Worm (Caenorhabditis elegans) whole organism, L2 larva: ENCODE data around the gene T10B9.9.

Experiments
- C34F6.9 ChIP-seq: fragments of 150-350 bp; optimal IDR thresholded peaks from 2 replicates; lab custom pipeline; 2014; ENCODE audit warnings: missing biosample characterization, missing genetic modification characterization
- F13H6.1 ChIP-seq: sonication (generic microtip); optimal IDR thresholded peaks from 2 replicates; lab custom pipeline; 2016; ENCODE audit warnings: missing genetic modification characterization, missing compliant biosample characterization
- R02D3.7 ChIP-seq: fragments of 150-350 bp; optimal IDR thresholded peaks from 2 replicates; lab custom pipeline; 2014; ENCODE audit warnings: missing biosample characterization, missing genetic modification characterization
- Y55F3AM.14 ChIP-seq: fragments of 200-800 bp; sonication (Bioruptor generic); optimal IDR thresholded peaks from 2 replicates; lab custom pipeline; 2018; ENCODE audit warnings: mild to moderate bottlenecking, missing genetic modification characterization, missing compliant biosample characterization
- ZK546.5 ChIP-seq: sonication (generic microtip); optimal IDR thresholded peaks from 2 replicates; lab custom pipeline; 2017; ENCODE audit warnings: missing biosample characterization, missing genetic modification characterization
- alr-1 ChIP-seq: fragments of 150-350 bp; optimal IDR thresholded peaks from 2 replicates; lab custom pipeline; 2014; ENCODE audit warnings: missing biosample characterization, missing genetic modification characterization
- aly-2 ChIP-seq: fragments of 150-350 bp; optimal IDR thresholded peaks from 2 replicates; lab custom pipeline; 2014; ENCODE audit warnings: missing biosample characterization, missing genetic modification characterization
- ama-1 ChIP-seq: fragments of 150-350 bp; optimal IDR thresholded peaks from 2 replicates; lab custom pipeline; 2018; ENCODE audit warnings: inconsistent platforms
- ceh-16 ChIP-seq: fragments of 150-350 bp; optimal IDR thresholded peaks from 2 replicates; lab custom pipeline; 2014; ENCODE audit warnings: missing biosample characterization, missing genetic modification characterization
- ceh-82 ChIP-seq: fragments of 150-350 bp; optimal IDR thresholded peaks from 2 replicates; lab custom pipeline; 2014; ENCODE audit warnings: missing biosample characterization, missing genetic modification characterization
- crh-2 ChIP-seq: sonication (generic microtip); optimal IDR thresholded peaks from 2 replicates; lab custom pipeline; 2017; ENCODE audit warnings: missing biosample characterization, missing genetic modification characterization
- dmd-4 ChIP-seq: sonication (generic microtip); optimal IDR thresholded peaks from 2 replicates; lab custom pipeline; 2017; ENCODE audit warnings: missing biosample characterization, missing genetic modification characterization
- egl-27 ChIP-seq: sonication (generic microtip); optimal IDR thresholded peaks from 3 replicates; lab custom pipeline; 2017; ENCODE audit warnings: missing biosample characterization, missing genetic modification reagents, missing genetic modification characterization
- elt-1 ChIP-seq: fragments of 150-350 bp; optimal IDR thresholded peaks from 2 replicates; lab custom pipeline; 2014; ENCODE audit warnings: missing biosample characterization, missing genetic modification characterization
- elt-3 ChIP-seq: sonication (generic microtip); optimal IDR thresholded peaks from 2 replicates; lab custom pipeline; 2017; ENCODE audit warnings: missing biosample characterization, missing genetic modification characterization
- fos-1 ChIP-seq: fragments of 150-350 bp; optimal IDR thresholded peaks from 2 replicates; lab custom pipeline; 2014; ENCODE audit warnings: missing biosample characterization, missing genetic modification characterization
- gmeb-1 ChIP-seq: fragments of 150-350 bp; optimal IDR thresholded peaks from 2 replicates; lab custom pipeline; 2014; ENCODE audit warnings: missing biosample characterization, missing genetic modification characterization
- lin-11 ChIP-seq: fragments of 150-350 bp; sonication (generic microtip); optimal IDR thresholded peaks from 2 replicates; lab custom pipeline; 2014; ENCODE audit warnings: missing biosample characterization, missing genetic modification characterization, inconsistent platforms, mixed read lengths
- lin-13 ChIP-seq: fragments of 150-350 bp; optimal IDR thresholded peaks from 2 replicates; lab custom pipeline; 2014; ENCODE audit warnings: missing biosample characterization, missing genetic modification reagents, missing genetic modification characterization
- lin-39 ChIP-seq: fragments of 150-350 bp; optimal IDR thresholded peaks from 2 replicates; lab custom pipeline; 2014; ENCODE audit warnings: missing biosample characterization, missing genetic modification reagents, missing genetic modification characterization
- lsy-2 ChIP-seq, 2 experiments: fragments of 150-350 bp in 1 of 2; sonication (generic microtip) in 1 of 2; optimal IDR thresholded peaks; 2 replicates each; lab custom pipeline; 2014 to 2017; ENCODE audit warnings: missing biosample characterization in 2 of 2, missing genetic modification characterization in 2 of 2
- mab-5 ChIP-seq: fragments of 150-350 bp; optimal IDR thresholded peaks from 2 replicates; lab custom pipeline; 2014; ENCODE audit warnings: missing biosample characterization, missing genetic modification characterization
- mbf-1 ChIP-seq: sonication (generic microtip); optimal IDR thresholded peaks from 2 replicates; lab custom pipeline; 2017; ENCODE audit warnings: missing biosample characterization, missing genetic modification characterization
- mdl-1 ChIP-seq, 2 experiments: fragments of 150-350 bp in 1 of 2; sonication (generic microtip) in 1 of 2; optimal IDR thresholded peaks; 2 replicates each; lab custom pipeline; 2017; ENCODE audit warnings: missing biosample characterization in 2 of 2, missing genetic modification characterization in 2 of 2
- nhr-11 ChIP-seq: fragments of 150-350 bp; optimal IDR thresholded peaks from 2 replicates; lab custom pipeline; 2014; ENCODE audit warnings: missing biosample characterization, missing genetic modification characterization
- nhr-12 ChIP-seq: fragments of 150-350 bp; optimal IDR thresholded peaks from 2 replicates; lab custom pipeline; 2014; ENCODE audit warnings: missing biosample characterization, missing genetic modification characterization
- nhr-129 ChIP-seq: fragments of 150-350 bp; optimal IDR thresholded peaks from 2 replicates; lab custom pipeline; 2014; ENCODE audit warnings: missing biosample characterization, missing genetic modification characterization
- nhr-21 ChIP-seq: fragments of 150-350 bp; optimal IDR thresholded peaks from 2 replicates; lab custom pipeline; 2014; ENCODE audit warnings: missing biosample characterization, missing genetic modification characterization
- nhr-23 ChIP-seq: fragments of 150-350 bp; optimal IDR thresholded peaks from 2 replicates; lab custom pipeline; 2014; ENCODE audit warnings: missing biosample characterization, missing genetic modification reagents, missing genetic modification characterization
- nhr-237 ChIP-seq: fragments of 150-350 bp; optimal IDR thresholded peaks from 2 replicates; lab custom pipeline; 2014; ENCODE audit warnings: missing biosample characterization, missing genetic modification characterization
- nhr-25 ChIP-seq: fragments of 150-350 bp; sonication (generic microtip); optimal IDR thresholded peaks from 3 replicates; lab custom pipeline; 2014; ENCODE audit warnings: missing biosample characterization, missing genetic modification characterization
- nhr-6 ChIP-seq: fragments of 150-350 bp; optimal IDR thresholded peaks from 2 replicates; lab custom pipeline; 2014; ENCODE audit warnings: missing biosample characterization, missing genetic modification characterization
- nhr-77 ChIP-seq: fragments of 150-350 bp; optimal IDR thresholded peaks from 2 replicates; lab custom pipeline; 2014; ENCODE audit warnings: missing biosample characterization, missing genetic modification characterization
- peb-1 ChIP-seq: fragments of 150-350 bp; optimal IDR thresholded peaks from 2 replicates; lab custom pipeline; 2014; ENCODE audit warnings: missing biosample characterization, missing genetic modification characterization
- sem-4 ChIP-seq: fragments of 150-350 bp; optimal IDR thresholded peaks from 2 replicates; lab custom pipeline; 2014; ENCODE audit warnings: missing biosample characterization, missing genetic modification reagents, missing genetic modification characterization
- skn-1 ChIP-seq: sonication (generic microtip); optimal IDR thresholded peaks from 2 replicates; lab custom pipeline; 2017; ENCODE audit warnings: missing biosample characterization, missing genetic modification characterization
- sma-3 ChIP-seq: sonication (generic microtip); optimal IDR thresholded peaks from 2 replicates; lab custom pipeline; 2016; ENCODE audit warnings: missing genetic modification reagents, missing genetic modification characterization, missing compliant biosample characterization
- sma-9 ChIP-seq, 2 experiments: fragments of 150-350 bp in 1 of 2; sonication (generic microtip) in 1 of 2; optimal IDR thresholded peaks; 2 replicates each; lab custom pipeline; 2014 to 2016; ENCODE audit warnings: missing genetic modification characterization in 2 of 2, mild to moderate bottlenecking in 1 of 2, missing biosample characterization in 1 of 2, missing compliant biosample characterization in 1 of 2, missing genetic modification reagents in 1 of 2, moderate library complexity in 1 of 2
- snpc-4 ChIP-seq: fragments of 150-350 bp; optimal IDR thresholded peaks from 2 replicates; lab custom pipeline; 2014; ENCODE audit warnings: missing biosample characterization, missing genetic modification characterization
- unc-39 ChIP-seq: fragments of 150-350 bp; optimal IDR thresholded peaks from 2 replicates; lab custom pipeline; 2014; ENCODE audit warnings: missing biosample characterization, missing genetic modification characterization
- unc-55 ChIP-seq: fragments of 150-350 bp; sonication (generic microtip); optimal IDR thresholded peaks from 3 replicates; lab custom pipeline; 2014; ENCODE audit warnings: missing biosample characterization, missing genetic modification reagents, missing genetic modification characterization
- zag-1 ChIP-seq: fragments of 150-350 bp; optimal IDR thresholded peaks from 2 replicates; lab custom pipeline; 2014; ENCODE audit warnings: missing biosample characterization, missing genetic modification characterization
- ztf-11 ChIP-seq: sonication (generic microtip); optimal IDR thresholded peaks from 2 replicates; lab custom pipeline; 2017; ENCODE audit warnings: missing biosample characterization, missing genetic modification characterization
- ztf-4 ChIP-seq: fragments of 150-350 bp; optimal IDR thresholded peaks from 2 replicates; lab custom pipeline; 2014; ENCODE audit warnings: missing biosample characterization, missing genetic modification characterization

T10B9.9 gene

ce11 chrII:9774653-9775052 is 1.0 kb downstream of the T10B9.9 start:
- TF ChIP-seq lin-13 (GFP tag; lab: Kevin White, UChicago) (peak; percentile 52), snpc-4 (tag; lab: Kevin White, UChicago) (peak; percentile 29), Y55F3AM.14 (GFP tag; lab: Kevin White, UChicago) (peak; percentile 60), sma-9 (GFP tag; optimal IDR thresholded peaks at IDR 0.05; lab: Kevin White, UChicago) (peak; percentile 74), sma-9 (tag; optimal IDR thresholded peaks at IDR 0.05; lab: Kevin White, UChicago) (no peak), alr-1 (tag; lab: Kevin White, UChicago) (no peak), mdl-1 (tag; optimal IDR thresholded peaks at IDR 0.05; lab: Kevin White, UChicago) (no peak), sma-3 (GFP tag; lab: Kevin White, UChicago) (peak; percentile 82), unc-39 (no peak), nhr-21 (tag; lab: Kevin White, UChicago) (peak; percentile 67), ceh-82 (tag; lab: Kevin White, UChicago) (no peak), nhr-23 (tag; lab: Kevin White, UChicago) (no peak), nhr-77 (tag; lab: Kevin White, UChicago) (no peak), skn-1 (no peak), fos-1 (peak; percentile 52), ama-1 (no peak), gmeb-1 (peak; percentile 45), elt-1 (tag; lab: Kevin White, UChicago) (no peak), mab-5 (tag; lab: Kevin White, UChicago) (peak; percentile 27), R02D3.7 (tag; lab: Kevin White, UChicago) (peak; percentile 3), elt-3 (tag; lab: Kevin White, UChicago) (no peak), unc-55 (peak; percentile 41), F13H6.1 (tag; lab: Kevin White, UChicago) (peak; percentile 49), ZK546.5 (tag; lab: Kevin White, UChicago) (no peak), lin-11 (peak; percentile 76), nhr-25 (tag; lab: Kevin White, UChicago) (peak; percentile 6), nhr-6 (no peak), crh-2 (tag; lab: Kevin White, UChicago) (peak; percentile 59), nhr-129 (peak; percentile 43), sem-4 (tag; lab: Kevin White, UChicago) (peak; percentile 47), lsy-2 (tag; optimal IDR thresholded peaks at IDR 0.05; lab: Kevin White, UChicago) (peak; percentile 32 to 43), mbf-1 (tag; lab: Kevin White, UChicago) (no peak), C34F6.9 (peak; percentile 4), peb-1 (tag; lab: Kevin White, UChicago) (no peak)
- TF ChIP-seq, all 48 proteins: peak for 19

DNA sequence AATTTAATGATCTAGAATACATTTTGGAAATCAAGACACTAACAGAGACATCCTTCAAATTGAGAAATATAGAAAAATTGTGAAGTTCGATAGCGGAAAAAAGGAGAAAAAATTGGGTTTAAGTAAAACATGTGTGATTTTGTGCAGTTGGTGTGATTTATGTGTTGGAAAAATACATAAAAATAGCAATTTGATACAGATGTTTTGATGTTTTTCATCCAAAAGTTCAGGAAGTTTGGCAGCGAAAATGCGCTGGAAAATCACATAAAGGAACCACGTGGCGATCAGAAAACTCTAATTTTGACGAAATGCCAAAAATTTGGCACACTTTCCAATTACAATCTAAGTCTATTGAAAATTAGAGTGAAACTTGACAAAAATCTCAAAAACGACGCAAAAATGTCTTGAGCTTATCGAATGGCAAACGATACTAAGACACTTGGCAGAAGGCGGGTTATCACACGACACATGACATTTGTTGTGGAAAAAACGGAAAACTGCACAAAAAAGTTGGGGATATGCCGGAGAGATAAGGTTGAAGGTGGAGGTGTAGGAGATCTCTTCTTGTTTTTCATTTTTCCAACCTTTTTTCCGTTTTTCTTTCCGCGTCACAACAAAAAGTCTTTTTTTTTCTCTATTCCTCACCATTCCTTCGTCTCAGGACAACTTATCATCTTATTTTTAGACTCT is 1.7 kb downstream of the T10B9.9 start, which contains the start of gene ZK1321.4:
Gene ZK1321.4, minus strand, starts transcription at position 51 of the 690 bp plus-strand sequence.
- TF ChIP-seq mdl-1 (tag; optimal IDR thresholded peaks at IDR 0.05; lab: Kevin White, UChicago) (no peak), dmd-4 (tag; lab: Kevin White, UChicago) (no peak), egl-27 (tag; lab: Kevin White, UChicago) (no peak), nhr-129 (peak; percentile 31), ceh-16 (tag; lab: Kevin White, UChicago) (no peak), sma-9 (GFP tag; optimal IDR thresholded peaks at IDR 0.05; lab: Kevin White, UChicago) (peak; percentile 1), sma-9 (tag; optimal IDR thresholded peaks at IDR 0.05; lab: Kevin White, UChicago) (no peak), nhr-25 (tag; lab: Kevin White, UChicago) (no peak)

- TF ChIP-seq ztf-4 (tag; lab: Kevin White, UChicago): no peak
- TF ChIP-seq crh-2 (tag; lab: Kevin White, UChicago): peak; percentile 81
- peak; percentile 29 for TF ChIP-seq nhr-129
- no peak for TF ChIP-seq mab-5 (tag; lab: Kevin White, UChicago)
- TF ChIP-seq zag-1 (tag; lab: Kevin White, UChicago): no peak
- TF ChIP-seq sem-4 (tag; lab: Kevin White, UChicago): peak; percentile 1
- TF ChIP-seq ztf-11 (tag; lab: Kevin White, UChicago): no peak
- no peak for TF ChIP-seq ceh-82 (tag; lab: Kevin White, UChicago)
- no peak for TF ChIP-seq nhr-6
- no peak for TF ChIP-seq unc-39
- no peak for TF ChIP-seq elt-3 (tag; lab: Kevin White, UChicago)
- no peak for TF ChIP-seq Y55F3AM.14 (GFP tag; lab: Kevin White, UChicago)
- TF ChIP-seq nhr-12 (tag; lab: Kevin White, UChicago): no peak
- TF ChIP-seq fos-1: peak; percentile 75
- no peak for TF ChIP-seq alr-1 (tag; lab: Kevin White, UChicago)
- no peak for TF ChIP-seq mdl-1 (tag; optimal IDR thresholded peaks at IDR 0.05; lab: Kevin White, UChicago)
- no peak for TF ChIP-seq mbf-1 (tag; lab: Kevin White, UChicago)
- no peak for TF ChIP-seq lin-39
- no peak for TF ChIP-seq ceh-16 (tag; lab: Kevin White, UChicago)
- peak; percentile 53 for TF ChIP-seq C34F6.9
- TF ChIP-seq sma-9 (GFP tag; optimal IDR thresholded peaks at IDR 0.05; lab: Kevin White, UChicago): peak; percentile 71
- no peak for TF ChIP-seq sma-9 (tag; optimal IDR thresholded peaks at IDR 0.05; lab: Kevin White, UChicago)
- TF ChIP-seq nhr-11 (tag; lab: Kevin White, UChicago): no peak
- TF ChIP-seq gmeb-1: peak; percentile 63
- TF ChIP-seq nhr-237: no peak
- TF ChIP-seq unc-55: no peak
- TF ChIP-seq R02D3.7 (tag; lab: Kevin White, UChicago): no peak
- no peak for TF ChIP-seq dmd-4 (tag; lab: Kevin White, UChicago)
- no peak for TF ChIP-seq lin-13 (GFP tag; lab: Kevin White, UChicago)
- no peak for TF ChIP-seq aly-2 (tag; lab: Kevin White, UChicago)
- TF ChIP-seq egl-27 (tag; lab: Kevin White, UChicago): no peak
- no peak for TF ChIP-seq ZK546.5 (tag; lab: Kevin White, UChicago)
Measured at ce11 chrII:9769797-9770520, 5.7 kb downstream of the T10B9.9 start, which contains the start of gene aqp-10. TSS of gene aqp-10 (minus strand) at chrII:9769847.
